Worm (Caenorhabditis elegans) whole organism, late embryonic: ENCODE results near the gene ufc-1.
A peak's percentile ranks its signal among the peaks of the same experiment; 100 is the strongest.

ENCODE experiments used
- C38D4.7 ChIP-seq: fragments of 200-800 bp; sonication (Bioruptor generic); optimal IDR thresholded peaks from 2 replicates; lab custom pipeline; 2018; ENCODE audit warnings: mild to moderate bottlenecking, missing genetic modification characterization, moderate library complexity, missing compliant biosample characterization
- K09A11.1 ChIP-seq: sonication (generic microtip); optimal IDR thresholded peaks from 2 replicates; lab custom pipeline; 2017; ENCODE audit warnings: antibody characterized with exemption, mild to moderate bottlenecking, missing genetic modification characterization, missing compliant biosample characterization; ENCODE audit not compliant: insufficient read depth
- T23F11.4 ChIP-seq: fragments of 200-800 bp; sonication (Bioruptor generic); optimal IDR thresholded peaks from 2 replicates; lab custom pipeline; 2018; ENCODE audit warnings: mild to moderate bottlenecking, missing genetic modification characterization, missing compliant biosample characterization
- ceh-14 ChIP-seq: sonication (generic microtip); optimal IDR thresholded peaks from 2 replicates; lab custom pipeline; 2016; ENCODE audit warnings: missing genotype, missing genetic modification characterization, missing compliant biosample characterization
- ceh-19 ChIP-seq: fragments of 200-800 bp; sonication (Bioruptor generic); optimal IDR thresholded peaks from 2 replicates; lab custom pipeline; 2018; ENCODE audit warnings: mild to moderate bottlenecking, missing genetic modification characterization, missing compliant biosample characterization
- ceh-2 ChIP-seq: sonication (generic microtip); optimal IDR thresholded peaks from 2 replicates; lab custom pipeline; 2016; ENCODE audit warnings: missing genotype, missing genetic modification characterization, missing compliant biosample characterization
- ceh-22 ChIP-seq: sonication (generic microtip); optimal IDR thresholded peaks from 2 replicates; lab custom pipeline; 2017; ENCODE audit warnings: missing biosample characterization, missing genetic modification characterization
- ceh-30 ChIP-seq: fragments of 150-350 bp; optimal IDR thresholded peaks from 2 replicates; lab custom pipeline; 2014; ENCODE audit warnings: missing biosample characterization, missing genetic modification characterization
- ceh-6 ChIP-seq: fragments of 200-800 bp; sonication (Bioruptor generic); optimal IDR thresholded peaks from 2 replicates; lab custom pipeline; 2018; ENCODE audit warnings: mild to moderate bottlenecking, missing genetic modification characterization, missing compliant biosample characterization
- che-1 ChIP-seq: sonication (generic microtip); optimal IDR thresholded peaks from 2 replicates; lab custom pipeline; 2016; ENCODE audit warnings: mild to moderate bottlenecking, missing genetic modification characterization, missing compliant biosample characterization
- dmd-4 ChIP-seq: sonication (generic microtip); optimal IDR thresholded peaks from 2 replicates; lab custom pipeline; 2016; ENCODE audit warnings: borderline replicate concordance, missing genetic modification characterization, missing compliant biosample characterization
- dve-1 ChIP-seq: sonication (generic microtip); optimal IDR thresholded peaks from 2 replicates; lab custom pipeline; 2017; ENCODE audit warnings: antibody characterized with exemption, mild to moderate bottlenecking, missing genetic modification characterization, missing compliant biosample characterization
- elt-2 ChIP-seq: sonication (generic microtip); optimal IDR thresholded peaks from 2 replicates; lab custom pipeline; 2016; ENCODE audit warnings: missing genetic modification reagents, missing genetic modification characterization, missing compliant biosample characterization
- elt-4 ChIP-seq: sonication (generic microtip); optimal IDR thresholded peaks from 2 replicates; lab custom pipeline; 2016; ENCODE audit warnings: missing genetic modification characterization, missing compliant biosample characterization
- ets-4 ChIP-seq: sonication (generic microtip); optimal IDR thresholded peaks from 2 replicates; lab custom pipeline; 2016; ENCODE audit warnings: missing genetic modification characterization, missing compliant biosample characterization
- eyg-1 ChIP-seq: sonication (generic microtip); optimal IDR thresholded peaks from 2 replicates; lab custom pipeline; 2016; ENCODE audit warnings: missing genotype, missing genetic modification characterization, missing compliant biosample characterization
- fax-1 ChIP-seq: sonication (generic microtip); optimal IDR thresholded peaks from 2 replicates; lab custom pipeline; 2016; ENCODE audit warnings: missing genotype, missing genetic modification characterization, missing compliant biosample characterization
- fkh-6 ChIP-seq: sonication (generic microtip); optimal IDR thresholded peaks from 2 replicates; lab custom pipeline; 2016; ENCODE audit warnings: missing genetic modification characterization, missing compliant biosample characterization
- hlh-15 ChIP-seq: sonication (generic microtip); optimal IDR thresholded peaks from 2 replicates; lab custom pipeline; 2016; ENCODE audit warnings: missing genetic modification characterization, missing compliant biosample characterization
- hlh-30 ChIP-seq: sonication (generic microtip); optimal IDR thresholded peaks from 2 replicates; lab custom pipeline; 2017; ENCODE audit warnings: antibody characterized with exemption, missing genetic modification characterization, missing compliant biosample characterization; ENCODE audit not compliant: insufficient read depth
- hlh-6 ChIP-seq: sonication (generic microtip); optimal IDR thresholded peaks from 2 replicates; lab custom pipeline; 2016; ENCODE audit warnings: missing genotype, missing genetic modification characterization, missing compliant biosample characterization
- mec-3 ChIP-seq: sonication (generic microtip); optimal IDR thresholded peaks from 2 replicates; lab custom pipeline; 2016; ENCODE audit warnings: borderline replicate concordance, missing genetic modification characterization, missing compliant biosample characterization
- nfya-1 ChIP-seq: sonication (generic microtip); optimal IDR thresholded peaks from 2 replicates; lab custom pipeline; 2017; ENCODE audit warnings: missing genetic modification characterization, mild to moderate bottlenecking, missing compliant biosample characterization, antibody characterized with exemption, moderate library complexity
- nhr-232 ChIP-seq: sonication (generic microtip); optimal IDR thresholded peaks from 2 replicates; lab custom pipeline; 2016; ENCODE audit warnings: missing genetic modification characterization, missing compliant biosample characterization
- npax-4 ChIP-seq: sonication (generic microtip); optimal IDR thresholded peaks from 2 replicates; lab custom pipeline; 2016; ENCODE audit warnings: missing genetic modification characterization, missing compliant biosample characterization
- odd-2 ChIP-seq: sonication (generic microtip); optimal IDR thresholded peaks from 2 replicates; lab custom pipeline; 2017; ENCODE audit warnings: antibody characterized with exemption, mild to moderate bottlenecking, missing genetic modification characterization, missing compliant biosample characterization
- pax-1 ChIP-seq: fragments of 150-350 bp; optimal IDR thresholded peaks from 2 replicates; lab custom pipeline; 2014; ENCODE audit warnings: missing biosample characterization, missing genetic modification characterization
- pha-2 ChIP-seq: sonication (generic microtip); optimal IDR thresholded peaks from 2 replicates; lab custom pipeline; 2017; ENCODE audit warnings: mild to moderate bottlenecking, missing genetic modification characterization, missing compliant biosample characterization
- pros-1 ChIP-seq: fragments of 150-350 bp; optimal IDR thresholded peaks from 2 replicates; lab custom pipeline; 2014; ENCODE audit warnings: missing biosample characterization, missing genetic modification reagents, missing genetic modification characterization
- sdc-2 ChIP-seq: sonication (generic microtip); optimal IDR thresholded peaks from 2 replicates; lab custom pipeline; 2016; ENCODE audit warnings: missing genotype, missing genetic modification characterization, missing compliant biosample characterization
- sox-4 ChIP-seq: sonication (generic microtip); optimal IDR thresholded peaks from 2 replicates; lab custom pipeline; 2017; ENCODE audit warnings: mild to moderate bottlenecking, missing genetic modification characterization, inconsistent platforms, missing compliant biosample characterization
- tbx-7 ChIP-seq: sonication (generic microtip); optimal IDR thresholded peaks from 2 replicates; lab custom pipeline; 2016; ENCODE audit warnings: missing genotype, missing genetic modification characterization, missing compliant biosample characterization
- ttx-3 ChIP-seq: sonication (generic microtip); optimal IDR thresholded peaks from 2 replicates; lab custom pipeline; 2016; ENCODE audit warnings: missing genetic modification reagents, missing genetic modification characterization, missing compliant biosample characterization
- unc-3 ChIP-seq, 2 experiments: fragments of 200-800 bp in 1 of 2; sonication (Bioruptor generic) in 1 of 2; sonication (generic microtip) in 1 of 2; conservative IDR thresholded peaks in 1 of 2; optimal IDR thresholded peaks in 1 of 2; 2 replicates each; pipeline versions ENCODE4 v1.3.6 to Lab custom; 2016 to 2022; ENCODE audit warnings: missing compliant biosample characterization in 2 of 2, missing genetic modification characterization in 2 of 2, missing genetic modification reagents in 1 of 2
- unc-86 ChIP-seq: sonication (generic microtip); optimal IDR thresholded peaks from 2 replicates; lab custom pipeline; 2016; ENCODE audit warnings: missing genetic modification characterization, missing compliant biosample characterization
- zip-5 ChIP-seq: sonication (generic microtip); optimal IDR thresholded peaks from 2 replicates; lab custom pipeline; 2016; ENCODE audit warnings: missing genetic modification characterization, missing compliant biosample characterization

Gene ufc-1

DNA sequence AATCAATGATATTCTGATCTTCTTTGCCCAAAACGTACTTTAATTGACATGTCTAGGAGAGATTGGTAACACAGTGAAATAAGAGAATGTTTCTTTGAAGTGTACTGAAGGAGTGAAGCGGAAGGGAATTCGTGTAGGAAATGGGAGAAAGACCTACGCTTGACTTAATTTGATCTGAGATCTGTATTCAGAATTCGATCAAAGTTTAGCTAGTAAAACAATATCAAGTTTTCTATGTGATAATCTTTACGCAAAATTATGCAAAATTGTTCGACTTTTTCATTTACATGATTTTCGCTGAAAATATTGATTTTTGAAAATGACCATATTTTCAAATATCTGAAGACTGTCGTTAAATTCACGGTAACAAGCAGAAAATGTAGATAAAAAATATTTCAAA, 34.0 kb upstream of the ufc-1 start, which contains the start of gene K01B6.4 (continued):
- no peak for TF ChIP-seq nfya-1 (tag; lab: Kevin White, UChicago)

DNA sequence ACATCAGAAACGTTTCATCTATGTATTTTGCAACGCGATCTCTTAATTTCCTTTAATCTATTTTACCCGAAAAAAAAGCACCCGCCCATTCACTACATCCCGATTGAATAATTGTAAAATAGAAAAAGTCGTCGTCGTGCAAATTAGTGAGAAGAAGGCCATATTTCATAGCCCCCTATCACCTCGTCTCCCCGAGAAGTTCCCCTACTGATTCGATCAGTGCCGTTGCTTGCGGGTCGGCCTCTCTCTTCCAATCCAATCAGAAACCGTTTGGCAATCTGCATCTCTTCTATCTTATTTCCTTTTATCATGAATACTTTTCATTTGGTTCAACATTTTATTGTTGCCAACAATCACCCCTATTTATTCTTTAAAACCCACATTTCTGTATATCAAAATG, 32.2 kb upstream of the ufc-1 start:
- TF ChIP-seq ttx-3 (no peak), pros-1 (no peak)

DNA sequence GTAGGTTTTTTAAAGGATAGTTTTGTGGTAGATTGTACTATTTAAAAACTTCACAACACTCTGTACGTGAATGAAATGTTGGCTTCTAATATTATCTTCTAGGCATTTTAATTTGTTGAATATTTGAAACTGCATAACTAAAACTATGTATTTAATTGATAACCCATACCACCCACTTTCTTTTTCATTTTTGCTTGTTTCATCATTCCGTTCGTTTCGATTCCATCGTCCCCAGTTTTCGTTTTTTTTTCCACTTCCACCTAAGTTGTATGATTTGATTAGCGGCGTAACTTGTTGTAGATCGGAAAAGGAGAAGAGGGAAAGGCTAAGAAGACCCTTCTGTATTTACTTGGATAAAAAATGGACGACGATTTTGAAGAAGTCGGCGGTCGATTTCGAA, 31.4 kb upstream of the ufc-1 start, which contains the start of gene K01B6.3:
TSS of gene K01B6.3 (plus strand) at position 301 of the 400 bp plus-strand sequence.
- TF ChIP-seq dve-1 (tag; lab: Kevin White, UChicago) (no peak), ceh-2 (no peak), npax-4 (no peak), tbx-7 (no peak), mec-3 (no peak), sdc-2 (tag; lab: Kevin White, UChicago) (no peak), zip-5 (no peak), hlh-6 (tag; lab: Kevin White, UChicago) (no peak), K09A11.1 (no peak), pha-2 (tag; lab: Kevin White, UChicago) (no peak), odd-2 (tag; lab: Kevin White, UChicago) (no peak), che-1 (no peak), elt-2 (no peak)

ce11 chrIII:9300670-9301069, 30.6 kb upstream of the ufc-1 start:
- no peak for TF ChIP-seq unc-86 (tag; lab: Kevin White, UChicago)

DNA sequence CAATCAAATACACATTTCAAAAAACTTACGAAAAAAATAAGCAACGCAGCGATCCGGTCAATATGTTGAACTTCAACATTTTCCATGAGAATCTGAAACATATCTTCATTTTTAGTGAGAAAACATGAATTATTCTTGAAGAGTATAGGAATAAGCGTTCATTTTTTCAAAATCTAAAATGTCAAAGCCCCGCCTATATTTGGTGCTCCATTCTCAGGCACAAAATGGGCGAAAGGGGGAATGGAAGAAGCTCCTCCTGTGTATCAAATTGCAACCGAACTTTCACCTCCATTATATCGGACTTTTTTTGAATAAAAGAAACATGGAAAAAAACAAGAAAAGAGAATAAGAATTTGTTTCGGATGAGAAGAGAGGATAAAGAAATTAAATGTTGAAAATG, 24.7 kb upstream of the ufc-1 start, which contains the start of gene srx-45:
TSS of gene srx-45 (minus strand) at position 101 of the 400 bp plus-strand sequence.
- no peak for TF ChIP-seq zip-5
- no peak for TF ChIP-seq tbx-7
- TF ChIP-seq sox-4 = no peak
- TF ChIP-seq eyg-1 (tag; lab: Kevin White, UChicago) = no peak
- TF ChIP-seq ceh-2 = no peak
- TF ChIP-seq hlh-15 (tag; lab: Kevin White, UChicago) = no peak
- no peak for TF ChIP-seq dmd-4

ce11 chrIII:9309840-9310239, 21.5 kb upstream of the ufc-1 start:
- TF ChIP-seq ceh-14 (peak; percentile 29), ceh-6 (GFP tag; lab: Kevin White, UChicago) (no peak), hlh-30 (tag; lab: Kevin White, UChicago) (no peak)

DNA sequence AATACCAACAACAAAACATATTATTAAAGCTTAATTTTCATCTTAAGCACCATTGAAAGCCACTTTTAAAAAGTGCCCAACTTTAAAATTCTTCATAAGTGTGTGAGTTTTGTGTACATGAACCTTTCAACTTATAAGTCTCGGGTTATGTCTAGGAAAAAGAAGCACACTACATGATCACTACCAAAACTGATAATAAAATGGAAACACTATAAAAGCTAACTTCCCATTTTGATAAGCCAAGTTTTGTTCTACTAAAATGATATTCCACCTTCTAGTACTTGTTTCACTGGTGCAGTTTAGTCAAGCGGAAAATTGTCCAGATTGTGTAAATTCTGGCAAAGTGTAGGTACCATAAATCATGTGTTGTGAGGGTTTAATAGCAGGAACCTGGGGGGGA, 16.8 kb upstream of the ufc-1 start, which contains the start of gene C40H1.8:
TSS of gene C40H1.8 (plus strand) at position 242 of the 400 bp plus-strand sequence.
- TF ChIP-seq ttx-3 (no peak), pax-1 (tag; lab: Kevin White, UChicago) (no peak), eyg-1 (tag; lab: Kevin White, UChicago) (no peak), dmd-4 (no peak), unc-3 (GFP tag; conservative IDR thresholded peaks at IDR 0.05; lab: Robert Waterston, UW) (no peak), unc-3 (tag; optimal IDR thresholded peaks at IDR 0.05; lab: Kevin White, UChicago) (no peak), C38D4.7 (GFP tag; lab: Kevin White, UChicago) (no peak), ceh-19 (GFP tag; lab: Kevin White, UChicago) (no peak), elt-4 (tag; lab: Kevin White, UChicago) (no peak), fkh-6 (tag; lab: Kevin White, UChicago) (no peak), nhr-232 (tag; lab: Kevin White, UChicago) (no peak), ceh-22 (no peak), T23F11.4 (GFP tag; lab: Kevin White, UChicago) (no peak), fax-1 (no peak), unc-86 (tag; lab: Kevin White, UChicago) (no peak), mec-3 (no peak), ceh-30 (tag; lab: Kevin White, UChicago) (no peak), ets-4 (no peak)
- TF ChIP-seq, all 69 proteins: peak for 0
